Fruit fly (Drosophila melanogaster) whole organism, pupa: Measurements from ENCODE around the gene Alg11.
A peak's percentile ranks its signal among the peaks of the same experiment; 100 is the strongest.

Source experiments
- CG10348 ChIP-seq: fragments of 200-800 bp; sonication (Bioruptor generic); IDR thresholded peaks from 2 replicates; pipeline ENCODE4 v1.3.6; 2022; ENCODE audit warnings: missing biosample characterization, missing genetic modification characterization
- CG12605 ChIP-seq: fragments of 200-800 bp; sonication (Bioruptor generic); IDR thresholded peaks from 2 replicates; pipeline ENCODE4 v1.3.6; 2022; ENCODE audit warnings: missing biosample characterization, missing genetic modification characterization
- CG13204 ChIP-seq: fragments of 200-800 bp; sonication (Bioruptor generic); optimal IDR thresholded peaks from 2 replicates; lab custom pipeline; 2018; ENCODE audit warnings: missing biosample characterization, mild to moderate bottlenecking, missing genetic modification characterization, moderate library complexity
- CG14655 ChIP-seq: fragments of 200-800 bp; sonication (Bioruptor generic); optimal IDR thresholded peaks from 3 replicates; lab custom pipeline; 2017; ENCODE audit warnings: mild to moderate bottlenecking, missing biosample characterization, missing genetic modification reagents, missing genetic modification characterization
- CG15710 ChIP-seq: fragments of 200-800 bp; sonication (Bioruptor generic); optimal IDR thresholded peaks from 2 replicates; lab custom pipeline; 2018; ENCODE audit warnings: missing biosample characterization, mild to moderate bottlenecking, missing genetic modification characterization, moderate library complexity
- CG17806 ChIP-seq: fragments of 200-800 bp; sonication (Bioruptor generic); optimal IDR thresholded peaks from 2 replicates; lab custom pipeline; 2018; ENCODE audit warnings: missing biosample characterization, mild to moderate bottlenecking, missing genetic modification characterization, moderate library complexity
- CG32121 ChIP-seq: fragments of 200-800 bp; sonication (Bioruptor generic); IDR thresholded peaks from 2 replicates; pipeline ENCODE4 v1.3.6; 2022; ENCODE audit warnings: missing biosample characterization, missing genetic modification characterization
- CG34367 ChIP-seq: fragments of 200-800 bp; sonication (Bioruptor generic); optimal IDR thresholded peaks from 2 replicates; lab custom pipeline; 2018; ENCODE audit warnings: missing biosample characterization, mild to moderate bottlenecking, missing genetic modification characterization
- CG4496 ChIP-seq: fragments of 200-800 bp; sonication (Bioruptor generic); IDR thresholded peaks from 3 replicates; pipeline ENCODE4 v1.3.6; 2022; ENCODE audit warnings: missing biosample characterization, missing genetic modification characterization
- CG8159 ChIP-seq: fragments of 200-800 bp; sonication (Bioruptor generic); optimal IDR thresholded peaks from 3 replicates; lab custom pipeline; 2018; ENCODE audit warnings: missing biosample characterization, mild to moderate bottlenecking, missing genetic modification characterization, moderate library complexity
- CG8301 ChIP-seq: fragments of 200-800 bp; sonication (Bioruptor generic); optimal IDR thresholded peaks from 2 replicates; lab custom pipeline; 2018; ENCODE audit warnings: missing biosample characterization, mild to moderate bottlenecking, missing genetic modification characterization
- CG9948 ChIP-seq: fragments of 200-800 bp; sonication (Bioruptor generic); optimal IDR thresholded peaks from 2 replicates; lab custom pipeline; 2018; ENCODE audit warnings: missing biosample characterization, mild to moderate bottlenecking, missing genetic modification characterization, moderate library complexity
- D1 ChIP-seq: fragments of 200-800 bp; sonication (Bioruptor generic); optimal IDR thresholded peaks from 2 replicates; lab custom pipeline; 2018; ENCODE audit warnings: missing biosample characterization, mild to moderate bottlenecking, missing genetic modification characterization, moderate library complexity
- EcR ChIP-seq: fragments of 200-800 bp; sonication (Bioruptor generic); optimal IDR thresholded peaks from 3 replicates; lab custom pipeline; 2019; ENCODE audit warnings: missing biosample characterization, missing genetic modification characterization, mild to moderate bottlenecking, moderate library complexity, missing genetic modification reagents
- Ets98B ChIP-seq: fragments of 200-800 bp; sonication (Bioruptor generic); IDR thresholded peaks from 2 replicates; pipeline ENCODE4 v1.3.6; 2022; ENCODE audit warnings: missing biosample characterization, missing genetic modification characterization
- Pif1A ChIP-seq: fragments of 200-800 bp; sonication (Bioruptor generic); optimal IDR thresholded peaks from 3 replicates; lab custom pipeline; 2016; ENCODE audit warnings: missing biosample characterization, missing genetic modification characterization
- Pif1B ChIP-seq: fragments of 200-800 bp; sonication (Bioruptor generic); optimal IDR thresholded peaks from 3 replicates; lab custom pipeline; 2016; ENCODE audit warnings: missing biosample characterization, missing genetic modification characterization
- Snoo ChIP-seq: fragments of 200-800 bp; sonication (Bioruptor generic); optimal IDR thresholded peaks from 3 replicates; lab custom pipeline; 2017; ENCODE audit warnings: missing biosample characterization, mild to moderate bottlenecking, missing genetic modification characterization, inconsistent platforms
- fd96Ca ChIP-seq: fragments of 200-800 bp; sonication (Bioruptor generic); IDR thresholded peaks from 3 replicates; pipeline ENCODE4 v1.3.6; 2022; ENCODE audit warnings: missing biosample characterization, missing genetic modification characterization
- gl ChIP-seq: fragments of 200-800 bp; sonication (Bioruptor generic); optimal IDR thresholded peaks from 2 replicates; lab custom pipeline; 2018; ENCODE audit warnings: missing biosample characterization, mild to moderate bottlenecking, missing genetic modification characterization
- rn ChIP-seq: fragments of 200-800 bp; sonication (Bioruptor generic); IDR thresholded peaks from 2 replicates; pipeline ENCODE4 v1.3.6; 2022; ENCODE audit warnings: missing biosample characterization, missing genetic modification characterization

The Alg11 gene

DNA sequence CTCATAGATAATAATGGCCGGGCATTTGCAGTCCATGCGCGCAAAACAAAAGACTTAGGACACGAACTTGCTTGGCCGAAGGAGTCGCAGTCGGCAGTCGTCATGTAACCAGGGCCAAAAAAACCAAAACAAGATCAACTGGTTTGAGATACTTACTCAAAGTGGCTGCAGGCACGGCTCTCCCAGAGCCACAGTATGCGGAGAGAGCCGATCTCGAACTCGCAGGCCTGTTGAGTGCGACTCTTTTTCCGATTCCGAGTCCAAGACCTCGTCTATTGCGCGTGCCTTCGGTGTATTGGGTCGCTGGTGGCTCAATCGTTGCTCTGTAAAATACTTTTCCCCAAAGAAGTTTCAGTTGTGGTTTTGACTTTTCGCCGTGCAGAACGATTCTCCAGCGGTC is 19.0 kb downstream of the Alg11 start, which contains the start of gene CG43980:
CG43980 (plus strand) TSS at position 352 of the 400 bp plus-strand sequence.
- TF ChIP-seq Pif1A (GFP tag; lab: Kevin White, UChicago), result no peak
- no peak for TF ChIP-seq CG14655 (GFP tag; lab: Kevin White, UChicago)
- no peak for TF ChIP-seq Snoo
- TF ChIP-seq CG10348 (GFP tag; lab: Robert Waterston, UW), result no peak
- TF ChIP-seq D1 (tag; lab: Kevin White, UChicago), result no peak
- TF ChIP-seq fd96Ca (GFP tag; lab: Robert Waterston, UW), result no peak
- no peak for TF ChIP-seq rn
- no peak for TF ChIP-seq gl (tag; lab: Kevin White, UChicago)
- TF ChIP-seq CG8301 (tag; lab: Kevin White, UChicago), result no peak
- TF ChIP-seq CG15710 (tag; lab: Kevin White, UChicago), result no peak
- no peak for TF ChIP-seq EcR (GFP tag; lab: Kevin White, UChicago)
- no peak for TF ChIP-seq CG17806
- no peak for TF ChIP-seq Ets98B (GFP tag; lab: Robert Waterston, UW)
- TF ChIP-seq Pif1B (GFP tag; lab: Kevin White, UChicago), result no peak
- no peak for TF ChIP-seq CG8159 (tag; lab: Kevin White, UChicago)
- no peak for TF ChIP-seq CG9948
- TF ChIP-seq CG4496, result no peak
- TF ChIP-seq CG13204 (GFP tag; lab: Kevin White, UChicago), result no peak

DNA sequence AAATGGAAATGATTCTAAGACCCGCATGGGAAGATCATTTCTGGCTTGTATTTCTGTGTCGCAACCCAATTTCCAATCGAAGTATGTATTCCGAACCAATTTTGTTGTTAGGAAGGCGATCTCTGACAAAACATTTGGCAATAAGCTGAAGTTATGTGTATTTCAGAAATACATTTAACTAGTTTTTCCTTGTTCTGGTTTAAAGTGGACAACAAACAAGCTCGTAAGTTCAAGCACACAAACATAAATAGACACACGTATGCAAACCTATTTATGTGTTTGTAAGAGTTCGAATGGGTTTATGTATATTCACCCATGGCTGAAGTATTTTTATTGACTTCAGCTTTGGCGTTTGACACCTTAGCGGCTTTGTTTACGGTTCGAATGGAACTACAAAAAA is 20.3 kb downstream of the Alg11 start:
- TF ChIP-seq CG13204 (GFP tag; lab: Kevin White, UChicago) (no peak), CG8159 (tag; lab: Kevin White, UChicago) (no peak), CG12605 (no peak), CG4496 (no peak), CG9948 (no peak), D1 (tag; lab: Kevin White, UChicago) (no peak)

DNA sequence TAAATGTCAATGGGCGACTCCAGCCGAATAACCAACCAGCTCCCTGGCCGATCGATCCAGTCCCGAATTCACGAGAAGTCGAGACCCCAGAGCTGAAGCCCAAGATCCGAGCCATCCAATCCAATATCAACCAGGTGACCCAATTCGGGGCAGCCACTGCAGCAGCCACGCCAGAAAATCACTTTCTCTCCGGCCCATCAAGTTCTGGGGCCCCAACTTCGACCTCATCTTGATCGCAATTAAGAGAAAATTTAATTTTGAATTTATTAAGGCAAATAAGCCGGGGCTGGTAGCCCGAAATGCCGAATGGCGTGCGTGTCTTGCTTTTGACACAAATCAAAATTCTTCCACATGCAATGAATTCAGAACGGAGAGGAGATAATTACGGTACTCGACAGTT is 22.2 kb downstream of the Alg11 start:
- TF ChIP-seq CG17806 (no peak), Pif1A (GFP tag; lab: Kevin White, UChicago) (no peak), CG4496 (no peak), D1 (tag; lab: Kevin White, UChicago) (no peak), Ets98B (GFP tag; lab: Robert Waterston, UW) (no peak), CG14655 (GFP tag; lab: Kevin White, UChicago) (no peak), CG10348 (GFP tag; lab: Robert Waterston, UW) (no peak), CG13204 (GFP tag; lab: Kevin White, UChicago) (no peak), Pif1B (GFP tag; lab: Kevin White, UChicago) (no peak)

DNA sequence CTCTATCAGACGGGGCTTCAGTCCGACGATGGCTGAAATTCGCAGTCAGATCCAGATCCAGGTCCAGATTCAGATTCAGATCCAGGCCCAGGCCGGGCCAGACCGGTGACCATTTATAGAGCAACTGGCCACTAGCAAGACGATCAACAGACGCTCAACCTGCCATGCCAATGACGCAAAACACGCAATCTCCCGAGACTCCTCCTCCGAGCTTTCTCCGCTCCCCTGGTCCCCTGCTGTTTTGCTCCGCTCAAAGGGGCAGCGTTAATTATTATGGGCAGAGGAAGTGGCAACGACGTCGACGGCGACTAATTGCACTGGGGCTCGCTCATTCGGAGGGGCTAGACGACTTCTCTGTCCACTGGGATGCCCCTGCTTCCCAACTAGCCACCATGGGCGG is 25.8 kb downstream of the Alg11 start:
- peak; percentile 64 for TF ChIP-seq CG13204 (GFP tag; lab: Kevin White, UChicago)
- no peak for TF ChIP-seq Pif1A (GFP tag; lab: Kevin White, UChicago)
- peak; percentile 20 for TF ChIP-seq EcR (GFP tag; lab: Kevin White, UChicago)

DNA sequence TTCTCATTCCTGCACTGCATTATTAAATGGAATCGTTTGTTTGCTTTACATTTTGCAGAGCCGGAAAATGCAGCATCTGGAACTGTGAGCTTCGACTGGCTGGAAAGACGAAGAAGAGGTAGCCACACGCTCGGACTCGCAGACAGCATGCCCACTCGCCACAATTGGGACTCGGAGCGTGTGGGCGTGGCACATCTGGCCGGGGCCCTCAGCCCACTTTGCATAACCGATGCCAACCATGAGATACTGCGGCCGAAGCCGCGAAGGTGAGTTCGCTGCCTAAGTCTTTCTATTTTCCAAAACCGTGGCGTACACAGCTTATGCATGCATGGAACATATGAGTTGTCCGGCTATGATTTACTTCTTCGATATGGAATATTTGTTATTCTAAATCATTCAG is 26.5 kb downstream of the Alg11 start:
- no peak for TF ChIP-seq CG10348 (GFP tag; lab: Robert Waterston, UW)
- TF ChIP-seq CG34367 (tag; lab: Kevin White, UChicago), result no peak
- TF ChIP-seq CG17806, result no peak
- no peak for TF ChIP-seq CG15710 (tag; lab: Kevin White, UChicago)
- TF ChIP-seq CG8301 (tag; lab: Kevin White, UChicago), result no peak

DNA sequence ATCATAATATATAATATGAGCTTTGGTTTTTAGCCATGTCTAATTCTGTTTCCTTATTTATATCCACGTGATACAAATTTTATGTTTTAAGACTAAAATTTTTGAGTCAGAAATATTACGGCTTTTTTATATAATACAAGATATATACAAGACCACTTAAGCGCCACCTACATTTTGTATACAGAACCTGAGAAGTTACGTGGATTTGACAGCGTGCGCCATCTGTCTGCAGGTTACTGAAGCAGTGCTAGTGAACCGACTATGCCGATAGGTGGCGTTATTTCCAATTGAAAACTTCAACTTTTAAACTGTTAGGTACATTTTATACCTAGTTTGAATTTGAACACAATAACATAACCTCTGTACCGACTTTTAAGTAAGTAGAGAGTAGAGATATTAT is 27.2 kb downstream of the Alg11 start:
- TF ChIP-seq D1 (tag; lab: Kevin White, UChicago) (peak; percentile 66), fd96Ca (GFP tag; lab: Robert Waterston, UW) (no peak), EcR (GFP tag; lab: Kevin White, UChicago) (peak; percentile 58), CG14655 (GFP tag; lab: Kevin White, UChicago) (no peak)

DNA sequence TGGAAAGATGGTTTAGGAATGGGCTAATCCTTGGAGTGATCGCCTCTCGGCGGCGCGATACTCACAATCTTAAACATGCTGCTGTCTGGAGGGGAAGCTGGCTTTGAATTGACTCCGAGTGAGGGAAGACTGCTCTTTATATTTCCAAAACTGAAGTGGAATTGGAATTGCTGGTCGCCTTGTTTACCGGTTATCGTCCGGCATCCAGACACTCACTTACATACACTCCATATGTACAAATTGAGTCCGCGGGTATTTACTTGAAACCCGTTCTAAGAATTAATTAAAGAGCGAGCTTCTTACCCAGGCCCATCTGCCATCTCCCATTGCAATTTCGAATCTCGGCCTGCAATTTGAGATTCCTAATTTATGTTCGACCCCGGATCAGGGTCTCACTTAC is 41.3 kb downstream of the Alg11 start, which contains the start of gene Cpr78E:
Cpr78E (minus strand) TSS at position 101 of the 400 bp plus-strand sequence.
- TF ChIP-seq Pif1A (GFP tag; lab: Kevin White, UChicago) (no peak), rn (no peak), CG8159 (tag; lab: Kevin White, UChicago) (no peak), CG32121 (GFP tag; lab: Robert Waterston, UW) (no peak)

DNA sequence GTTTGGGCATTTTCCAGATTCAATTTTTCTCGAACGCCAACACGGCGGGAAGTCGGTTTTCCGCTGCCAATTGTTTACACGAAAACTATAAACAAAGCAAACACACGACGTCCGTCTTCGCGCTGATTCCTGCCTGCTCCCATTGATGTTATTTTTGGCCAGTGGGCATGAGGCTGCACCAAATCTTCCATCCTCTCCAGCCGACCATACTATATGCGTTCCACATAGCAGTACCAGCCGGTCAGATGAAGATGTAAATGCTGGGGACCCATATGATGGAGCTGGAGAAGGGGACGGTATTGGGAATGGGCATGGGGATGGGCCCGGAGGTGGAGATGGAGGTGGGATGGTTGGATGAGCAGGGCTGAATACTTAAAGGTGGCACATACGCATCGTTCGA is 41.9 kb downstream of the Alg11 start:
- TF ChIP-seq CG4496 (no peak), gl (tag; lab: Kevin White, UChicago) (no peak), CG14655 (GFP tag; lab: Kevin White, UChicago) (no peak), CG13204 (GFP tag; lab: Kevin White, UChicago) (no peak), EcR (GFP tag; lab: Kevin White, UChicago) (no peak), rn (no peak), Snoo (no peak)
